Worm (Caenorhabditis elegans): ENCODE data around the gene acl-9.

- TF ChIP-seq ztf-11 (tag; optimal IDR thresholded peaks at IDR 0.05): no peak
- TF ChIP-seq blmp-1 (tag; optimal IDR thresholded peaks at IDR 0.05; ENCODE audit: insufficient read depth): no peak
- no peak for TF ChIP-seq ama-1 (optimal IDR thresholded peaks at IDR 0.05)
- TF ChIP-seq sma-3 (GFP tag; optimal IDR thresholded peaks at IDR 0.05): no peak
Observed at ce11 chrV:6458302-6458998, 5.4 kb downstream of the acl-9 start.

All from whole organism, L2 larva.